Fruit fly (Drosophila melanogaster) whole organism, embryonic: ENCODE results near the gene CG11309.

Experiments
- CG10147 ChIP-seq: fragments of 200-800 bp; sonication (Bioruptor generic); optimal IDR thresholded peaks from 2 replicates; lab custom pipeline; 2019; ENCODE audit warnings: missing biosample characterization, mild to moderate bottlenecking, missing genetic modification characterization, moderate library complexity
- CG10543 ChIP-seq: fragments of 200-800 bp; sonication (Bioruptor generic); optimal IDR thresholded peaks from 3 replicates; lab custom pipeline; 2017; ENCODE audit warnings: missing biosample characterization, mild to moderate bottlenecking, missing genetic modification characterization, moderate library complexity
- CG10654 ChIP-seq: fragments of 200-800 bp; sonication (Bioruptor generic); optimal IDR thresholded peaks from 2 replicates; lab custom pipeline; 2016; ENCODE audit warnings: missing biosample characterization, missing genetic modification characterization
- CG13287 ChIP-seq: fragments of 200-800 bp; sonication (Bioruptor generic); IDR thresholded peaks from 2 replicates; pipeline ENCODE4 v1.3.6; 2022; ENCODE audit warnings: missing biosample characterization, missing genetic modification characterization; ENCODE audit not compliant: partially characterized antibody
- CG14014 ChIP-seq: fragments of 200-800 bp; sonication (Bioruptor generic); IDR thresholded peaks from 2 replicates; pipeline ENCODE4 v1.3.6; 2022; ENCODE audit warnings: missing biosample characterization, missing genetic modification characterization
- CG15073 ChIP-seq: fragments of 200-800 bp; sonication (Bioruptor generic); optimal IDR thresholded peaks from 2 replicates; lab custom pipeline; 2016; ENCODE audit warnings: missing biosample characterization, missing genetic modification characterization
- CG15479 ChIP-seq: fragments of 200-800 bp; sonication (Bioruptor generic); optimal IDR thresholded peaks from 3 replicates; lab custom pipeline; 2019; ENCODE audit warnings: missing biosample characterization, mild to moderate bottlenecking, missing genetic modification characterization, moderate library complexity
- CG15514 ChIP-seq: fragments of 200-800 bp; sonication (Bioruptor generic); optimal IDR thresholded peaks from 3 replicates; lab custom pipeline; 2017; ENCODE audit warnings: missing biosample characterization, missing genetic modification characterization, mild to moderate bottlenecking, moderate library complexity, missing genetic modification reagents
- CG1602 ChIP-seq: fragments of 200-800 bp; sonication (Bioruptor generic); optimal IDR thresholded peaks from 3 replicates; lab custom pipeline; 2016; ENCODE audit warnings: missing biosample characterization, missing genetic modification characterization
- CG18599 ChIP-seq: fragments of 200-800 bp; sonication (Bioruptor generic); optimal IDR thresholded peaks from 3 replicates; lab custom pipeline; 2017; ENCODE audit warnings: missing biosample characterization, missing genetic modification characterization, mild to moderate bottlenecking, moderate library complexity, missing genetic modification reagents
- CG18619 ChIP-seq: fragments of 200-800 bp; sonication (Bioruptor generic); optimal IDR thresholded peaks from 3 replicates; lab custom pipeline; 2017; ENCODE audit warnings: missing biosample characterization, mild to moderate bottlenecking, missing genetic modification characterization
- CG31365 ChIP-seq: fragments of 200-800 bp; sonication (Bioruptor generic); optimal IDR thresholded peaks from 2 replicates; lab custom pipeline; 2018; ENCODE audit warnings: missing biosample characterization, mild to moderate bottlenecking, missing genetic modification characterization
- CG3281 ChIP-seq: fragments of 200-800 bp; sonication (Bioruptor generic); optimal IDR thresholded peaks from 3 replicates; lab custom pipeline; 2017; ENCODE audit warnings: missing biosample characterization, mild to moderate bottlenecking, missing genetic modification characterization
- CG4328 ChIP-seq: fragments of 200-800 bp; sonication (Bioruptor generic); optimal IDR thresholded peaks from 3 replicates; lab custom pipeline; 2017; ENCODE audit warnings: missing biosample characterization, missing genetic modification reagents, missing genetic modification characterization
- CG4820 ChIP-seq: fragments of 200-800 bp; sonication (Bioruptor generic); optimal IDR thresholded peaks from 3 replicates; lab custom pipeline; 2016; ENCODE audit warnings: missing biosample characterization, missing genetic modification characterization
- CG6791 ChIP-seq: fragments of 200-800 bp; sonication (Bioruptor generic); IDR thresholded peaks from 3 replicates; pipeline ENCODE4 v1.3.6; 2022; ENCODE audit warnings: missing biosample characterization, missing genetic modification characterization; ENCODE audit not compliant: partially characterized antibody
- CG8924 ChIP-seq: fragments of 200-800 bp; optimal IDR thresholded peaks from 3 replicates; lab custom pipeline; 2019; ENCODE audit warnings: missing biosample characterization, mild to moderate bottlenecking, missing genetic modification characterization, moderate library complexity
- Chrac-16 ChIP-seq: fragments of 200-800 bp; sonication (Bioruptor generic); optimal IDR thresholded peaks from 3 replicates; lab custom pipeline; 2016; ENCODE audit warnings: missing biosample characterization, missing genetic modification characterization
- Dad ChIP-seq: fragments of 200-800 bp; sonication (Bioruptor generic); optimal IDR thresholded peaks from 3 replicates; lab custom pipeline; 2016; ENCODE audit warnings: missing biosample characterization, missing genetic modification characterization
- Deaf1 ChIP-seq: fragments of 200-800 bp; optimal IDR thresholded peaks from 3 replicates; lab custom pipeline; 2019; ENCODE audit warnings: missing biosample characterization, mild to moderate bottlenecking, missing genetic modification characterization, moderate library complexity
- Doc2 ChIP-seq: fragments of 200-800 bp; sonication (Bioruptor generic); IDR thresholded peaks from 2 replicates; pipeline ENCODE4 v1.3.6; 2022; ENCODE audit warnings: missing biosample characterization, missing genetic modification characterization
- E2f1 ChIP-seq: fragments of 200-800 bp; sonication (Bioruptor generic); IDR thresholded peaks from 2 replicates; pipeline ENCODE4 v1.3.6; 2022; ENCODE audit warnings: missing biosample characterization, missing genetic modification characterization
- Ets65A ChIP-seq: fragments of 200-800 bp; sonication (Bioruptor generic); peaks from one replicate; lab custom pipeline; 2016; ENCODE audit warnings: missing biosample characterization, missing genetic modification characterization
- GATAe ChIP-seq: fragments of 200-800 bp; sonication (Bioruptor generic); conservative IDR thresholded peaks from 2 replicates; pipeline ENCODE4 v1.3.6; 2022; ENCODE audit warnings: missing biosample characterization, missing genetic modification characterization
- H2.0 ChIP-seq: fragments of 200-800 bp; sonication (Bioruptor generic); IDR thresholded peaks from 2 replicates; pipeline ENCODE4 v1.3.6; 2022; ENCODE audit warnings: missing biosample characterization, missing genetic modification characterization
- HHEX ChIP-seq: fragments of 200-800 bp; sonication (Bioruptor generic); optimal IDR thresholded peaks from 3 replicates; lab custom pipeline; 2017; ENCODE audit warnings: missing biosample characterization, mild to moderate bottlenecking, missing genetic modification characterization, missing genetic modification reagents
- Myb ChIP-seq: fragments of 200-800 bp; sonication (Bioruptor generic); optimal IDR thresholded peaks from 2 replicates; lab custom pipeline; 2016; ENCODE audit warnings: missing biosample characterization, missing genetic modification characterization
- abd-A ChIP-seq: fragments of 200-800 bp; sonication (Bioruptor generic); optimal IDR thresholded peaks from 3 replicates; lab custom pipeline; 2019; ENCODE audit warnings: missing biosample characterization, mild to moderate bottlenecking, missing genetic modification characterization, moderate library complexity
- al ChIP-seq: fragments of 200-800 bp; sonication (Bioruptor generic); IDR thresholded peaks from 2 replicates; pipeline ENCODE4 v1.3.6; 2022; ENCODE audit warnings: missing biosample characterization, missing genetic modification characterization
- ase ChIP-seq: fragments of 200-800 bp; sonication (Bioruptor generic); IDR thresholded peaks from 3 replicates; pipeline ENCODE4 v1.3.6; 2022; ENCODE audit warnings: missing biosample characterization, missing genetic modification characterization
- cad ChIP-seq: fragments of >200 bp; optimal IDR thresholded peaks from 2 replicates; lab custom pipeline; 2017; ENCODE audit warnings: missing biosample characterization, missing genetic modification characterization
- crol ChIP-seq: fragments of 200-800 bp; sonication (Bioruptor generic); IDR thresholded peaks from 2 replicates; pipeline ENCODE4 v1.3.6; 2022; ENCODE audit warnings: missing biosample characterization, missing genetic modification characterization
- cwo ChIP-seq: fragments of 200-800 bp; sonication (Bioruptor generic); optimal IDR thresholded peaks from 3 replicates; lab custom pipeline; 2017; ENCODE audit warnings: missing biosample characterization, missing genetic modification characterization, mild to moderate bottlenecking, moderate library complexity, missing genetic modification reagents
- dati ChIP-seq: fragments of 200-800 bp; sonication (Bioruptor generic); IDR thresholded peaks from 2 replicates; pipeline ENCODE4 v1.3.6; 2022; ENCODE audit warnings: missing biosample characterization, missing genetic modification characterization
- fu2 ChIP-seq: fragments of 200-800 bp; sonication (Bioruptor generic); optimal IDR thresholded peaks from 2 replicates; lab custom pipeline; 2016; ENCODE audit warnings: missing biosample characterization, missing genetic modification characterization
- grn ChIP-seq: fragments of 200-800 bp; sonication (Bioruptor generic); optimal IDR thresholded peaks from 3 replicates; lab custom pipeline; 2017; ENCODE audit warnings: missing biosample characterization, missing genetic modification characterization
- kni ChIP-seq: fragments of 200-800 bp; sonication (Bioruptor generic); optimal IDR thresholded peaks from 3 replicates; lab custom pipeline; 2017; ENCODE audit warnings: mild to moderate bottlenecking, missing biosample characterization, missing genetic modification reagents, missing genetic modification characterization
- lbe ChIP-seq: fragments of 200-800 bp; sonication (Bioruptor generic); optimal IDR thresholded peaks from 2 replicates; lab custom pipeline; 2016; ENCODE audit warnings: missing biosample characterization, mild to moderate bottlenecking, missing genetic modification characterization
- lmd ChIP-seq: fragments of 200-800 bp; sonication (Bioruptor generic); IDR thresholded peaks from 2 replicates; pipeline ENCODE4 v1.3.6; 2022; ENCODE audit warnings: missing biosample characterization, missing genetic modification characterization
- oc ChIP-seq: fragments of 200-800 bp; sonication (Bioruptor generic); optimal IDR thresholded peaks from 2 replicates; lab custom pipeline; 2018; ENCODE audit warnings: missing biosample characterization, mild to moderate bottlenecking, missing genetic modification characterization, moderate library complexity
- odd ChIP-seq: fragments of 200-800 bp; sonication (Bioruptor generic); optimal IDR thresholded peaks from 2 replicates; lab custom pipeline; 2017; ENCODE audit warnings: missing biosample characterization, mild to moderate bottlenecking, missing genetic modification characterization
- org-1 ChIP-seq: fragments of 200-800 bp; sonication (Bioruptor generic); optimal IDR thresholded peaks from 2 replicates; lab custom pipeline; 2017; ENCODE audit warnings: missing biosample characterization, missing genetic modification characterization
- pum ChIP-seq: fragments of 200-800 bp; sonication (Bioruptor generic); optimal IDR thresholded peaks from 2 replicates; lab custom pipeline; 2016; ENCODE audit warnings: missing biosample characterization, missing genetic modification characterization
- ranshi ChIP-seq: fragments of 200-800 bp; sonication (Bioruptor generic); IDR thresholded peaks from 2 replicates; pipeline ENCODE4 v1.3.6; 2022; ENCODE audit warnings: missing biosample characterization, missing genetic modification characterization
- repo ChIP-seq: fragments of 200-800 bp; sonication (Bioruptor generic); optimal IDR thresholded peaks from 2 replicates; lab custom pipeline; 2016; ENCODE audit warnings: missing biosample characterization, missing genetic modification characterization
- sens ChIP-seq: fragments of 200-800 bp; sonication (Bioruptor generic); peaks from one replicate; lab custom pipeline; 2016; ENCODE audit warnings: missing biosample characterization, missing genetic modification characterization
- slbo ChIP-seq: fragments of 200-800 bp; sonication (Bioruptor generic); IDR thresholded peaks from 2 replicates; pipeline ENCODE4 v1.3.6; 2022; ENCODE audit warnings: missing biosample characterization, missing genetic modification characterization
- sob ChIP-seq: fragments of 200-800 bp; sonication (Bioruptor generic); IDR thresholded peaks from 2 replicates; pipeline ENCODE4 v1.3.6; 2022; ENCODE audit warnings: missing biosample characterization, missing genetic modification characterization
- vvl ChIP-seq: fragments of 200-800 bp; sonication (Bioruptor generic); IDR thresholded peaks from 2 replicates; pipeline ENCODE4 v1.3.6; 2022; ENCODE audit warnings: missing biosample characterization, missing genetic modification characterization
- wor ChIP-seq: fragments of 200-800 bp; sonication (Bioruptor generic); IDR thresholded peaks from 2 replicates; pipeline ENCODE4 v1.3.6; 2022; ENCODE audit warnings: missing biosample characterization, missing genetic modification characterization
- yki ChIP-seq: fragments of >200 bp; optimal IDR thresholded peaks from 3 replicates; lab custom pipeline; 2018

Gene CG11309

DNA sequence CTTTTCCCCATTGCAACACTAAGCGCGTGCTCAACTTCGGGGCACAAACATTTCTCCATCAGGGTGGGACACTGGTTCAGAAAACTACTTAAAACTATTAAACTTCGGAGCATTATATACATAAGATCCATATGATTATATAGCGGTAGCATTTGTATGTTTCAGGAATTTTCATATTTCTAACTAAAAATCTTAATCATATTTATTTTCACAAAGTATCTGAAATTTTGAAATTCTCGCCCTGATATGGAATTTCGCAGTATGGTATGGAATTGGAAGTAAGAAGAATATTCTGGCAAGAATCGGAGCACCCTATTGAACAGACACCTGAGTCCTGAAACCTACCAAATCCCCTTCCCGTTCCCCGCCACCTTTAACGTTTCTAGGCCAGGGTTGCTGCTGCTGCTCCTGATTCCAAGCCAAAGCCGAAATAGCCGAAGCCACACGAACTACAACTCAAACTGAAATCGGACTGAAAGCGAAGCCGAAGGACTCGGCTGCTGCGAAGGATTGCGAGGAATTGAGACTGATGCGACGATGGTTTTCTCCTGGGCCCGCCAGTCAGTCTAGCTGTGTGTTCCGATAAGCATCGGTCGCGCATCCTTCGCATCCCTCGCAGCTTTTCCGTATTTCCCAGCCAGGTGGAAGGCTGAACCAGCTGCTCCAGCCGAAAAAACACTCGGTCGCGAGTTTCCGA is 17.5 kb upstream of the CG11309 start (continued):
- TF ChIP-seq pum (no peak), sob (GFP tag; lab: Robert Waterston, UW) (no peak), CG10147 (GFP tag; lab: Kevin White, UChicago) (peak; percentile 27), kni (no peak), oc (tag; lab: Kevin White, UChicago) (no peak), CG18599 (peak; percentile 82), org-1 (GFP tag; lab: Kevin White, UChicago) (peak; percentile 5), repo (no peak), al (GFP tag; lab: Robert Waterston, UW) (no peak), wor (no peak), lbe (no peak), crol (GFP tag; lab: Robert Waterston, UW) (0 out of 2 replicates have a peak, but pooled peaks have one; percentile 8), Chrac-16 (GFP tag; lab: Kevin White, UChicago) (no peak), CG15479 (GFP tag; lab: Kevin White, UChicago) (no peak), CG4820 (GFP tag; lab: Kevin White, UChicago) (no peak), fu2 (GFP tag; lab: Kevin White, UChicago) (peak; percentile 14), CG6791 (GFP tag; lab: Robert Waterston, UW) (no peak), odd (GFP tag; lab: Kevin White, UChicago) (no peak), yki (lab: Kevin White, UChicago) (no peak), GATAe (GFP tag; lab: Robert Waterston, UW) (no peak), CG4328 (GFP tag; lab: Kevin White, UChicago) (no peak), CG8924 (tag; lab: Kevin White, UChicago) (peak; percentile 19), CG13287 (no peak), Doc2 (no peak), Deaf1 (tag; lab: Kevin White, UChicago) (peak; percentile 95), ase (GFP tag; lab: Robert Waterston, UW) (0 out of 3 replicates have a peak, but pooled peaks have one; percentile 27), H2.0 (GFP tag; lab: Robert Waterston, UW) (no peak), CG10654 (GFP tag; lab: Kevin White, UChicago) (no peak), CG15514 (GFP tag; lab: Kevin White, UChicago) (peak; percentile 49), Myb (GFP tag; lab: Kevin White, UChicago) (no peak), CG14014 (GFP tag; lab: Robert Waterston, UW) (peak; percentile 39; the same call in 1 of the 2 replicates), CG1602 (GFP tag; lab: Kevin White, UChicago) (no peak), Dad (GFP tag; lab: Kevin White, UChicago) (no peak), CG31365 (tag; lab: Kevin White, UChicago) (no peak), dati (GFP tag; lab: Robert Waterston, UW) (no peak), sens (peak; percentile 70), E2f1 (no peak), cwo (GFP tag; lab: Kevin White, UChicago) (peak; percentile 24), lmd (GFP tag; lab: Robert Waterston, UW) (no peak), ranshi (GFP tag; lab: Robert Waterston, UW) (no peak), vvl (no peak), slbo (GFP tag; lab: Robert Waterston, UW) (no peak), cad (no peak), CG3281 (GFP tag; lab: Kevin White, UChicago) (peak; percentile 70), CG15073 (GFP tag; lab: Kevin White, UChicago) (no peak), Ets65A (GFP tag; lab: Kevin White, UChicago) (peak; percentile 14), CG10543 (GFP tag; lab: Kevin White, UChicago) (peak; percentile 47), CG18619 (GFP tag; lab: Kevin White, UChicago) (peak; percentile 7), HHEX (peak; percentile 36), grn (no peak), abd-A (no peak)
